Worm (Caenorhabditis elegans) whole organism, young adult: Measurements from ENCODE around the gene F53F8.5.

Experiments
- B0336.3 ChIP-seq: fragments of 200-800 bp; sonication (Bioruptor generic); IDR thresholded peaks from 2 replicates; pipeline ENCODE4 v1.3.6; 2022; ENCODE audit warnings: missing genetic modification characterization, missing compliant biosample characterization
- C06A6.2 ChIP-seq: fragments of 200-800 bp; sonication (Bioruptor generic); conservative IDR thresholded peaks from 2 replicates; pipeline ENCODE4 v1.3.6; 2022; ENCODE audit warnings: missing genetic modification characterization, missing compliant biosample characterization
- D2030.7 ChIP-seq: fragments of 200-800 bp; sonication (Bioruptor generic); IDR thresholded peaks from 2 replicates; pipeline ENCODE4 v1.3.6; 2022; ENCODE audit warnings: missing genetic modification reagents, missing genetic modification characterization, missing compliant biosample characterization
- F22D6.2 ChIP-seq: sonication (generic microtip); optimal IDR thresholded peaks from 2 replicates; lab custom pipeline; 2016; ENCODE audit warnings: mild to moderate bottlenecking, missing genetic modification characterization, missing compliant biosample characterization
- F23B12.7 ChIP-seq: sonication (generic microtip); optimal IDR thresholded peaks from 2 replicates; lab custom pipeline; 2017; ENCODE audit warnings: missing genetic modification characterization, mild to moderate bottlenecking, missing compliant biosample characterization, antibody characterized with exemption, moderate library complexity; ENCODE audit not compliant: insufficient read depth
- F39B2.1 ChIP-seq: fragments of 200-800 bp; sonication (Bioruptor generic); IDR thresholded peaks from 2 replicates; pipeline ENCODE4 v1.3.6; 2022; ENCODE audit warnings: missing genetic modification reagents, missing genetic modification characterization, missing compliant biosample characterization
- F49E8.2 ChIP-seq: sonication (generic microtip); optimal IDR thresholded peaks from 3 replicates; lab custom pipeline; 2017; ENCODE audit warnings: missing genetic modification characterization, mild to moderate bottlenecking, missing compliant biosample characterization, antibody characterized with exemption, moderate library complexity; ENCODE audit not compliant: insufficient read depth
- F57A8.1 ChIP-seq: fragments of 200-800 bp; sonication (Bioruptor generic); optimal IDR thresholded peaks from 2 replicates; lab custom pipeline; 2018; ENCODE audit warnings: mild to moderate bottlenecking, missing genetic modification characterization, moderate library complexity, missing compliant biosample characterization
- F57C9.4 ChIP-seq: sonication (generic microtip); optimal IDR thresholded peaks from 2 replicates; lab custom pipeline; 2017; ENCODE audit warnings: mild to moderate bottlenecking, missing genetic modification characterization, missing compliant biosample characterization
- K12H6.12 ChIP-seq: fragments of 200-800 bp; sonication (Bioruptor generic); optimal IDR thresholded peaks from 2 replicates; lab custom pipeline; 2018; ENCODE audit warnings: mild to moderate bottlenecking, missing genetic modification characterization, missing compliant biosample characterization
- aptf-3 ChIP-seq: fragments of 200-800 bp; sonication (Bioruptor generic); IDR thresholded peaks from 2 replicates; pipeline ENCODE4 v1.3.6; 2022; ENCODE audit warnings: missing genetic modification characterization, missing compliant biosample characterization
- bed-2 ChIP-seq: fragments of 200-800 bp; sonication (Bioruptor generic); IDR thresholded peaks from 2 replicates; pipeline ENCODE4 v1.3.6; 2022; ENCODE audit warnings: missing genetic modification reagents, missing genetic modification characterization, missing compliant biosample characterization
- ccch-3 ChIP-seq: fragments of 200-800 bp; sonication (Bioruptor generic); optimal IDR thresholded peaks from 2 replicates; lab custom pipeline; 2018; ENCODE audit warnings: mild to moderate bottlenecking, missing genetic modification characterization, missing compliant biosample characterization
- cebp-1 ChIP-seq, 2 experiments: fragments of 200-800 bp in 1 of 2; sonication (Bioruptor generic) in 1 of 2; sonication (generic microtip) in 1 of 2; IDR thresholded peaks in 1 of 2; optimal IDR thresholded peaks in 1 of 2; 2 replicates each; pipeline versions ENCODE4 v1.3.6 to Lab custom; 2017 to 2022; ENCODE audit warnings: missing compliant biosample characterization in 2 of 2, missing genetic modification characterization in 2 of 2, mild to moderate bottlenecking in 1 of 2, missing genetic modification reagents in 1 of 2, moderate library complexity in 1 of 2
- ceh-100 ChIP-seq: fragments of 200-800 bp; sonication (Bioruptor generic); IDR thresholded peaks from 2 replicates; pipeline ENCODE4 v1.3.6; 2022; ENCODE audit warnings: missing genetic modification reagents, missing genetic modification characterization, missing compliant biosample characterization
- ceh-27 ChIP-seq: fragments of 200-800 bp; sonication (Bioruptor generic); optimal IDR thresholded peaks from 2 replicates; lab custom pipeline; 2018; ENCODE audit warnings: mild to moderate bottlenecking, missing genetic modification characterization, moderate library complexity, missing compliant biosample characterization
- ceh-58 ChIP-seq: fragments of 200-800 bp; sonication (Bioruptor generic); IDR thresholded peaks from 2 replicates; pipeline ENCODE4 v1.3.6; 2022; ENCODE audit warnings: missing genetic modification characterization, missing compliant biosample characterization
- chd-7 ChIP-seq: sonication (generic microtip); optimal IDR thresholded peaks from 2 replicates; lab custom pipeline; 2016; ENCODE audit warnings: mild to moderate bottlenecking, missing genetic modification characterization, moderate library complexity, missing compliant biosample characterization
- die-1 ChIP-seq: sonication (generic microtip); optimal IDR thresholded peaks from 2 replicates; lab custom pipeline; 2016; ENCODE audit warnings: missing genotype, mild to moderate bottlenecking, missing genetic modification characterization, missing compliant biosample characterization
- efl-1 ChIP-seq: fragments of 150-350 bp; optimal IDR thresholded peaks from 2 replicates; lab custom pipeline; 2014; ENCODE audit warnings: missing biosample characterization, missing genetic modification reagents, missing genetic modification characterization
- egl-18 ChIP-seq: fragments of 200-800 bp; sonication (Bioruptor generic); IDR thresholded peaks from 2 replicates; pipeline ENCODE4 v1.3.6; 2022; ENCODE audit warnings: missing genetic modification reagents, missing genetic modification characterization, missing compliant biosample characterization
- ekl-4 ChIP-seq: fragments of 200-800 bp; sonication (Bioruptor generic); IDR thresholded peaks from 2 replicates; pipeline ENCODE4 v1.3.6; 2022; ENCODE audit warnings: missing genetic modification reagents, missing genetic modification characterization, missing compliant biosample characterization
- hmg-1.2 ChIP-seq: fragments of 200-800 bp; sonication (Bioruptor generic); IDR thresholded peaks from 2 replicates; pipeline ENCODE4 v1.3.6; 2022; ENCODE audit warnings: missing genetic modification reagents, missing genetic modification characterization, missing compliant biosample characterization
- lag-1 ChIP-seq: fragments of 200-800 bp; sonication (Bioruptor generic); IDR thresholded peaks from 2 replicates; pipeline ENCODE4 v1.3.6; 2022; ENCODE audit warnings: missing genetic modification reagents, missing genetic modification characterization, missing compliant biosample characterization
- let-607 ChIP-seq, 2 experiments: fragments of 200-800 bp in 1 of 2; sonication (Bioruptor generic) in 1 of 2; sonication (generic microtip) in 1 of 2; optimal IDR thresholded peaks; 2 replicates each; lab custom pipeline; 2016 to 2018; ENCODE audit warnings: mild to moderate bottlenecking in 2 of 2, missing compliant biosample characterization in 2 of 2, missing genetic modification characterization in 2 of 2, moderate library complexity in 2 of 2, missing genotype in 1 of 2
- lin-40 ChIP-seq: sonication (generic microtip); optimal IDR thresholded peaks from 2 replicates; lab custom pipeline; 2016; ENCODE audit warnings: missing genetic modification characterization, mild to moderate bottlenecking, missing compliant biosample characterization, missing genotype, missing genetic modification reagents
- lir-1 ChIP-seq: fragments of 200-800 bp; sonication (Bioruptor generic); conservative IDR thresholded peaks from 2 replicates; pipeline ENCODE4 v1.3.6; 2022; ENCODE audit warnings: missing genetic modification reagents, missing genetic modification characterization, missing compliant biosample characterization
- lsy-27 ChIP-seq: sonication (generic microtip); optimal IDR thresholded peaks from 2 replicates; lab custom pipeline; 2017; ENCODE audit warnings: missing genetic modification characterization, mild to moderate bottlenecking, missing compliant biosample characterization, antibody characterized with exemption, missing genotype, borderline replicate concordance; ENCODE audit not compliant: insufficient read depth
- mcd-1 ChIP-seq: fragments of 200-800 bp; sonication (Bioruptor generic); IDR thresholded peaks from 2 replicates; pipeline ENCODE4 v1.3.6; 2022; ENCODE audit warnings: missing genetic modification reagents, missing genetic modification characterization, missing compliant biosample characterization
- mxl-1 ChIP-seq: sonication (generic microtip); optimal IDR thresholded peaks from 2 replicates; lab custom pipeline; 2016; ENCODE audit warnings: missing genetic modification characterization, missing compliant biosample characterization
- pbrm-1 ChIP-seq: fragments of 200-800 bp; sonication (Bioruptor generic); IDR thresholded peaks from 2 replicates; pipeline ENCODE4 v1.3.6; 2022; ENCODE audit warnings: missing genetic modification reagents, missing genetic modification characterization, missing compliant biosample characterization
- pha-4 ChIP-seq: fragments of 150-350 bp; sonication (generic microtip); optimal IDR thresholded peaks from 2 replicates; lab custom pipeline; 2014; ENCODE audit warnings: missing biosample characterization, missing genetic modification reagents, missing genetic modification characterization
- sea-2 ChIP-seq: fragments of 200-800 bp; sonication (Bioruptor generic); IDR thresholded peaks from 2 replicates; pipeline ENCODE4 v1.3.6; 2022; ENCODE audit warnings: missing genetic modification characterization, missing compliant biosample characterization
- sptf-2 ChIP-seq: fragments of 200-800 bp; sonication (Bioruptor generic); optimal IDR thresholded peaks from 2 replicates; lab custom pipeline; 2018; ENCODE audit warnings: mild to moderate bottlenecking, missing genetic modification characterization, missing compliant biosample characterization
- tlf-1 ChIP-seq: fragments of 200-800 bp; sonication (Bioruptor generic); optimal IDR thresholded peaks from 2 replicates; lab custom pipeline; 2018; ENCODE audit warnings: mild to moderate bottlenecking, missing genetic modification characterization, missing compliant biosample characterization
- zim-3 ChIP-seq: sonication (generic microtip); optimal IDR thresholded peaks from 2 replicates; lab custom pipeline; 2017; ENCODE audit warnings: mild to moderate bottlenecking, missing genetic modification characterization, moderate library complexity, missing compliant biosample characterization
- ztf-22 ChIP-seq: fragments of 200-800 bp; sonication (Bioruptor generic); optimal IDR thresholded peaks from 2 replicates; lab custom pipeline; 2018; ENCODE audit warnings: mild to moderate bottlenecking, missing genetic modification characterization, moderate library complexity, missing compliant biosample characterization
- ztf-28 ChIP-seq: fragments of 200-800 bp; sonication (Bioruptor generic); IDR thresholded peaks from 2 replicates; pipeline ENCODE4 v1.3.6; 2022; ENCODE audit warnings: missing genetic modification reagents, missing genetic modification characterization, missing compliant biosample characterization
- ztf-3 ChIP-seq: fragments of 200-800 bp; sonication (Bioruptor generic); optimal IDR thresholded peaks from 2 replicates; lab custom pipeline; 2018; ENCODE audit warnings: mild to moderate bottlenecking, missing genetic modification characterization, missing compliant biosample characterization
- ztf-6 ChIP-seq: fragments of 200-800 bp; sonication (Bioruptor generic); IDR thresholded peaks from 2 replicates; pipeline ENCODE4 v1.3.6; 2022; ENCODE audit warnings: missing genetic modification reagents, missing genetic modification characterization, missing compliant biosample characterization

The F53F8.5 gene

DNA sequence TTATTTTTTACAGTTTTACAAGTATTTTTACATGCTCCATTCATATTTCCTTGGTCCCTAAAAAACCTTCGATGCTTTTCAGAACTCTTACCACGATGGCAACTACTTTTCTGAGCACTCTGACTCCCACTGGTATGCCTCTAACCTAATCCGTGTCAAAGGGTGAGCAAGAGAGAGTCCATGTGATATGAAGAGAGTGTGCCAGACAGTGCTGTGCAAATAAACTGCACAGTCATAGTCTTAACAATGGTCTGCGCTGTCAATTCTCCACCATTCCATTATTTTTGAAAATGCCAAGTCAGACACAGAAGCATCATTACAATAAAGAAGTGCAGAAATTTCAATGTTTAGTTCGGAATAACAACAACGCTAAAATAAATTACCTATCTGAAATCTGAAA is 41.4 kb upstream of the F53F8.5 start:
- TF ChIP-seq pbrm-1 (GFP tag; lab: Robert Waterston, UW) (no peak), chd-7 (tag; lab: Kevin White, UChicago) (no peak), ceh-100 (GFP tag; lab: Robert Waterston, UW) (no peak), pha-4 (no peak), tlf-1 (GFP tag; lab: Kevin White, UChicago) (no peak), let-607 (tag; optimal IDR thresholded peaks at IDR 0.05; lab: Kevin White, UChicago) (no peak), D2030.7 (no peak), F22D6.2 (tag; lab: Kevin White, UChicago) (no peak), F57C9.4 (tag; lab: Kevin White, UChicago) (no peak), F39B2.1 (GFP tag; lab: Robert Waterston, UW) (no peak)

DNA sequence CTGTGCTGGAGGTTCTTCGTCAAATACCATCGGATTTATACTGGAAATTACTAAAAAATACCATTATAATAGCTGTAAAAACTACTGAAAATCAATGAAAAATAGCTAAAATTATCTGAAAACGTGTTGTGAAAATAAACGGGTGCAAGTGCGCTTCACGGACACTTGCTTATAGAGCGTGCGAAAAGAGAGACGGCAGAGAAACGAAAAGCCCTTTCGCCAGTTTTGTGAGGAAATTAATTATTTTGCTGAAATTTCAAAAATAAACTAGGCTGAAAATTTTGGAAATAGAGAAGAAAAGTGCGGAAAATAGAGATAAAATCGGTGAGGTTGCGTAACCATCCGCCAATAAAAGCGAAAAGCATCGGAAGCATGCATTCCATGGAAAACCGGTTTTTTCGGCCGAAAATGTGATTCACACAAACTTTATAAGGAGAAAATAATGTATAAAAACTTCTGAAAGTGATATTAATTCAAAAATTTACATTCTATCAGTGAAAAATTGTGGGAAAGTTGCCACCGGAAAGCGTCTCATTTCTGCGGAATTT is 40.5 kb upstream of the F53F8.5 start, which contains the start of gene dnj-25:
TSS of gene dnj-25 (minus strand) at position 57 of the 548 bp plus-strand sequence.
- TF ChIP-seq ztf-6 (GFP tag; lab: Robert Waterston, UW) (no peak), zim-3 (tag; lab: Kevin White, UChicago) (no peak), ztf-28 (GFP tag; lab: Robert Waterston, UW) (no peak), die-1 (tag; lab: Kevin White, UChicago) (no peak), lag-1 (no peak), bed-2 (GFP tag; lab: Robert Waterston, UW) (no peak), ztf-3 (GFP tag; lab: Kevin White, UChicago) (no peak), efl-1 (GFP tag; lab: Kevin White, UChicago) (no peak), F23B12.7 (tag; lab: Kevin White, UChicago) (peak; percentile 20), mcd-1 (GFP tag; lab: Robert Waterston, UW) (peak; percentile 62), aptf-3 (GFP tag; lab: Robert Waterston, UW) (no peak), ceh-100 (GFP tag; lab: Robert Waterston, UW) (no peak), sptf-2 (GFP tag; lab: Kevin White, UChicago) (no peak), ceh-27 (GFP tag; lab: Kevin White, UChicago) (no peak), let-607 (tag; optimal IDR thresholded peaks at IDR 0.05; lab: Kevin White, UChicago) (no peak), sea-2 (no peak), F57A8.1 (GFP tag; lab: Kevin White, UChicago) (no peak), lin-40 (tag; lab: Kevin White, UChicago) (no peak), ccch-3 (GFP tag; lab: Kevin White, UChicago) (no peak), cebp-1 (GFP tag; IDR thresholded peaks at IDR 0.05; lab: Robert Waterston, UW) (no peak), cebp-1 (tag; optimal IDR thresholded peaks at IDR 0.05; lab: Kevin White, UChicago) (no peak), hmg-1.2 (GFP tag; lab: Robert Waterston, UW) (peak; percentile 90), lir-1 (GFP tag; lab: Robert Waterston, UW) (no peak), F49E8.2 (tag; lab: Kevin White, UChicago) (no peak), B0336.3 (GFP tag; lab: Robert Waterston, UW) (no peak)

DNA sequence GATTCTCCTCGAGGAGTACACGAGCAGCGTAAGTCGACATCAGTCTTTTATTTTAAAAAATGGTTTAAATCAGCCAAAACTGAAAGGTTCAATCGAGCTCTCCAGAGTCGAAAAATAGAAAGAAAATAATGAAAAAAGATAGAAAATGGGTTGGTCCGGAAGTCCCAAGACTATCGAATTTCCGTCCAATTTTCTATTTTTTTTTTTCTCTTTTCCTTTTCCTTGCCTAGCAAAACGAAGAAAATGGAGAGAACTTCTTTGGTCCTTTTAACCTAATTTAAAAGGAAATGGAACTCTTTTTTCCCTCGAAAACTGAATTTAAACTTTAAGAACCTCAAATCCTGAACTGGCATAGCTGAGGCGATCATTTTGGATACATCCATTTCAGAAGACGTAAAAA is 35.5 kb upstream of the F53F8.5 start:
- no peak for TF ChIP-seq D2030.7
- no peak for TF ChIP-seq ztf-22
- TF ChIP-seq ceh-58 (GFP tag; lab: Robert Waterston, UW), result no peak
- TF ChIP-seq lsy-27, result no peak
- TF ChIP-seq egl-18 (GFP tag; lab: Robert Waterston, UW), result no peak
- no peak for TF ChIP-seq lin-40 (tag; lab: Kevin White, UChicago)
- TF ChIP-seq K12H6.12 (tag; lab: Kevin White, UChicago), result no peak
- TF ChIP-seq ekl-4 (GFP tag; lab: Robert Waterston, UW), result no peak
- no peak for TF ChIP-seq mxl-1 (tag; lab: Kevin White, UChicago)
- TF ChIP-seq C06A6.2, result no peak
